Worm (Caenorhabditis elegans) whole organism, late embryonic: ENCODE measurements around the gene ctsa-1.2.

Experiments used
- ama-1 ChIP-seq: fragments of 150-350 bp; optimal IDR thresholded peaks from 2 replicates; lab custom pipeline; 2014
- ceh-34 ChIP-seq: sonication (generic microtip); optimal IDR thresholded peaks from 2 replicates; lab custom pipeline; 2016; ENCODE audit warnings: mild to moderate bottlenecking, missing genetic modification characterization, missing compliant biosample characterization
- ceh-9 ChIP-seq: sonication (generic microtip); optimal IDR thresholded peaks from 2 replicates; lab custom pipeline; 2016; ENCODE audit warnings: mild to moderate bottlenecking, missing genetic modification characterization, inconsistent platforms, missing compliant biosample characterization
- rnt-1 ChIP-seq: sonication (generic microtip); optimal IDR thresholded peaks from 2 replicates; lab custom pipeline; 2016; ENCODE audit warnings: missing genetic modification characterization, missing compliant biosample characterization

ce11 chrII:11725615-11726014 lies 13.5 kb upstream of the ctsa-1.2 start:
- TF ChIP-seq ama-1 (lab: Kevin White, UChicago) (no peak), rnt-1 (tag; lab: Kevin White, UChicago) (no peak), ceh-9 (tag; lab: Kevin White, UChicago) (no peak), ceh-34 (no peak)
